Fruit fly (Drosophila melanogaster): ENCODE results near the gene stet.

- no peak for TF ChIP-seq Ets96B (tag; optimal IDR thresholded peaks at IDR 0.05)
- TF ChIP-seq eg (GFP tag; IDR thresholded peaks at IDR 0.05) = no peak
- TF ChIP-seq salr (GFP tag; optimal IDR thresholded peaks at IDR 0.05) = no peak
- TF ChIP-seq Sox15 (GFP tag; optimal IDR thresholded peaks at IDR 0.05) = no peak
- TF ChIP-seq CG8632 (GFP tag; optimal IDR thresholded peaks at IDR 0.05) = no peak
- no peak for TF ChIP-seq fd59A (GFP tag; optimal IDR thresholded peaks at IDR 0.05)
Observed at dm6 chr3L:1471037-1471436, 18.3 kb downstream of the stet start.
